Worm (Caenorhabditis elegans) whole organism, L4 larva: Measurements from ENCODE around the gene idpc-4.

Experiments
- F10B5.3 ChIP-seq: sonication (generic microtip); optimal IDR thresholded peaks from 2 replicates; lab custom pipeline; 2016; ENCODE audit warnings: mild to moderate bottlenecking, missing genetic modification characterization, missing compliant biosample characterization
- T20F7.1 ChIP-seq: fragments of 200-800 bp; sonication (Bioruptor generic); optimal IDR thresholded peaks from 2 replicates; lab custom pipeline; 2018; ENCODE audit warnings: mild to moderate bottlenecking, missing genetic modification characterization, missing compliant biosample characterization
- Y48G9A.11 ChIP-seq: fragments of 200-800 bp; sonication (Bioruptor generic); IDR thresholded peaks from 2 replicates; pipeline ENCODE4 v1.3.6; 2022; ENCODE audit warnings: missing genetic modification reagents, missing genetic modification characterization, missing compliant biosample characterization
- aha-1 ChIP-seq: fragments of 150-350 bp; peaks from one replicate; lab custom pipeline; 2014; ENCODE audit warnings: missing biosample characterization, missing genetic modification characterization
- aly-2 ChIP-seq: sonication (generic microtip); optimal IDR thresholded peaks from 2 replicates; lab custom pipeline; 2018; ENCODE audit warnings: missing biosample characterization, missing genetic modification characterization
- ama-1 ChIP-seq: fragments of 150-350 bp; optimal IDR thresholded peaks from 2 replicates; lab custom pipeline; 2014; ENCODE audit warnings: inconsistent platforms, mixed read lengths
- arid-1 ChIP-seq: fragments of 200-800 bp; sonication (Bioruptor generic); conservative IDR thresholded peaks from 2 replicates; pipeline ENCODE4 v1.3.6; 2022; ENCODE audit warnings: missing genetic modification reagents, missing genetic modification characterization, missing compliant biosample characterization
- ceh-44 ChIP-seq: fragments of 200-800 bp; sonication (Bioruptor generic); IDR thresholded peaks from 2 replicates; pipeline ENCODE4 v1.3.6; 2022; ENCODE audit warnings: missing genetic modification reagents, missing genetic modification characterization, missing compliant biosample characterization
- ceh-82 ChIP-seq: sonication (generic microtip); optimal IDR thresholded peaks from 2 replicates; lab custom pipeline; 2017; ENCODE audit warnings: missing biosample characterization, missing genetic modification characterization
- ces-1 ChIP-seq: fragments of 150-350 bp; sonication (generic microtip); optimal IDR thresholded peaks from 4 replicates; lab custom pipeline; 2014; ENCODE audit warnings: missing biosample characterization, missing genetic modification reagents, missing genetic modification characterization
- daf-12 ChIP-seq: fragments of 150-350 bp; optimal IDR thresholded peaks from 2 replicates; lab custom pipeline; 2014; ENCODE audit warnings: missing biosample characterization, missing genetic modification reagents, missing genetic modification characterization
- daf-19 ChIP-seq: fragments of 200-800 bp; sonication (Bioruptor generic); conservative IDR thresholded peaks from 2 replicates; pipeline ENCODE4 v1.3.6; 2022; ENCODE audit warnings: missing genetic modification characterization, missing compliant biosample characterization
- daf-8 ChIP-seq: fragments of 200-800 bp; sonication (Bioruptor generic); IDR thresholded peaks from 2 replicates; pipeline ENCODE4 v1.3.6; 2022; ENCODE audit warnings: missing genetic modification characterization, missing compliant biosample characterization
- dmd-6 ChIP-seq: fragments of 200-800 bp; sonication (Bioruptor generic); IDR thresholded peaks from 2 replicates; pipeline ENCODE4 v1.3.6; 2022; ENCODE audit warnings: missing genetic modification reagents, missing genetic modification characterization, missing compliant biosample characterization
- dmd-8 ChIP-seq: fragments of 200-800 bp; sonication (Bioruptor generic); IDR thresholded peaks from 2 replicates; pipeline ENCODE4 v1.3.6; 2022; ENCODE audit warnings: missing genetic modification characterization, missing compliant biosample characterization
- dpl-1 ChIP-seq: fragments of 150-350 bp; optimal IDR thresholded peaks from 2 replicates; lab custom pipeline; 2014; ENCODE audit warnings: missing biosample characterization, missing genetic modification reagents, missing genetic modification characterization
- egl-43 ChIP-seq: fragments of 200-800 bp; sonication (Bioruptor generic); IDR thresholded peaks from 2 replicates; pipeline ENCODE4 v1.3.6; 2022; ENCODE audit warnings: missing genetic modification reagents, missing genetic modification characterization, missing compliant biosample characterization
- fkh-10 ChIP-seq: fragments of 150-350 bp; optimal IDR thresholded peaks from 2 replicates; lab custom pipeline; 2014; ENCODE audit warnings: missing biosample characterization, missing genetic modification reagents, missing genetic modification characterization
- hif-1 ChIP-seq, 2 experiments: sonication (generic microtip); optimal IDR thresholded peaks; 2 replicates each; lab custom pipeline; 2016 to 2017; ENCODE audit warnings: missing compliant biosample characterization in 2 of 2, missing genetic modification characterization in 2 of 2, missing genetic modification reagents in 2 of 2, missing genotype in 2 of 2, mild to moderate bottlenecking in 1 of 2
- hlh-11 ChIP-seq: fragments of 200-800 bp; sonication (Bioruptor generic); optimal IDR thresholded peaks from 2 replicates; lab custom pipeline; 2018; ENCODE audit warnings: mild to moderate bottlenecking, missing genetic modification characterization, missing compliant biosample characterization
- jun-1 ChIP-seq: fragments of 150-350 bp; optimal IDR thresholded peaks from 2 replicates; lab custom pipeline; 2014; ENCODE audit warnings: missing biosample characterization, missing genetic modification reagents, missing genetic modification characterization
- lin-13 ChIP-seq: fragments of 150-350 bp; optimal IDR thresholded peaks from 2 replicates; lab custom pipeline; 2014; ENCODE audit warnings: missing biosample characterization, missing genetic modification reagents, missing genetic modification characterization
- lin-29 ChIP-seq: fragments of 200-800 bp; sonication (Bioruptor generic); IDR thresholded peaks from 2 replicates; pipeline ENCODE4 v1.3.6; 2022; ENCODE audit warnings: missing genetic modification reagents, missing genetic modification characterization, missing compliant biosample characterization
- lin-39 ChIP-seq: fragments of 150-350 bp; optimal IDR thresholded peaks from 2 replicates; lab custom pipeline; 2014; ENCODE audit warnings: missing biosample characterization, missing genetic modification reagents, missing genetic modification characterization
- lir-3 ChIP-seq: sonication (generic microtip); optimal IDR thresholded peaks from 2 replicates; lab custom pipeline; 2016; ENCODE audit warnings: mild to moderate bottlenecking, missing genetic modification characterization, missing compliant biosample characterization
- mdl-1 ChIP-seq, 2 experiments: fragments of 150-350 bp in 1 of 2; sonication (generic microtip) in 1 of 2; optimal IDR thresholded peaks; 2 replicates each; lab custom pipeline; 2014 to 2017; ENCODE audit warnings: missing biosample characterization in 2 of 2, missing genetic modification characterization in 2 of 2
- mep-1 ChIP-seq: fragments of 150-350 bp; sonication (generic microtip); optimal IDR thresholded peaks from 3 replicates; lab custom pipeline; 2014; ENCODE audit warnings: missing biosample characterization, missing genetic modification characterization
- nhr-10 ChIP-seq: fragments of 150-350 bp; optimal IDR thresholded peaks from 2 replicates; lab custom pipeline; 2014; ENCODE audit warnings: missing biosample characterization, missing genetic modification characterization
- nhr-102 ChIP-seq: sonication (generic microtip); optimal IDR thresholded peaks from 2 replicates; lab custom pipeline; 2016; ENCODE audit warnings: mild to moderate bottlenecking, missing genetic modification characterization, moderate library complexity, missing compliant biosample characterization
- nhr-111 ChIP-seq: fragments of 200-800 bp; sonication (Bioruptor generic); optimal IDR thresholded peaks from 2 replicates; lab custom pipeline; 2018; ENCODE audit warnings: mild to moderate bottlenecking, missing genetic modification characterization, missing compliant biosample characterization
- nhr-237 ChIP-seq: sonication (generic microtip); optimal IDR thresholded peaks from 2 replicates; lab custom pipeline; 2017; ENCODE audit warnings: missing biosample characterization, missing genetic modification characterization
- nhr-28 ChIP-seq: fragments of 150-350 bp; optimal IDR thresholded peaks from 2 replicates; lab custom pipeline; 2014; ENCODE audit warnings: missing biosample characterization, missing genetic modification characterization
- nhr-77 ChIP-seq: fragments of 150-350 bp; optimal IDR thresholded peaks from 2 replicates; lab custom pipeline; 2014; ENCODE audit warnings: missing biosample characterization, missing genetic modification characterization
- php-3 ChIP-seq: fragments of 200-800 bp; sonication (Bioruptor generic); IDR thresholded peaks from 2 replicates; pipeline ENCODE4 v1.3.6; 2022; ENCODE audit warnings: missing genetic modification reagents, missing genetic modification characterization, missing compliant biosample characterization
- sdz-12 ChIP-seq: fragments of 200-800 bp; sonication (Bioruptor generic); optimal IDR thresholded peaks from 2 replicates; lab custom pipeline; 2018; ENCODE audit warnings: mild to moderate bottlenecking, missing genetic modification characterization, missing compliant biosample characterization
- set-16 ChIP-seq: fragments of 200-800 bp; sonication (Bioruptor generic); IDR thresholded peaks from 2 replicates; pipeline ENCODE4 v1.3.6; 2022; ENCODE audit warnings: missing genetic modification reagents, missing genetic modification characterization, missing compliant biosample characterization
- skn-1 ChIP-seq: fragments of 150-350 bp; optimal IDR thresholded peaks from 2 replicates; lab custom pipeline; 2014; ENCODE audit warnings: missing biosample characterization, missing genetic modification characterization
- snpc-4 ChIP-seq: fragments of 150-350 bp; optimal IDR thresholded peaks from 2 replicates; lab custom pipeline; 2014; ENCODE audit warnings: missing biosample characterization, missing genetic modification characterization
- tra-1 ChIP-seq: fragments of 200-800 bp; sonication (Bioruptor generic); IDR thresholded peaks from 2 replicates; pipeline ENCODE4 v1.3.6; 2022; ENCODE audit warnings: missing genetic modification reagents, missing genetic modification characterization, missing compliant biosample characterization
- unc-39 ChIP-seq: sonication (generic microtip); optimal IDR thresholded peaks from 2 replicates; lab custom pipeline; 2017; ENCODE audit warnings: missing biosample characterization, missing genetic modification characterization
- unc-62 ChIP-seq, 3 experiments: fragments of 150-350 bp in 1 of 3; sonication (generic microtip); optimal IDR thresholded peaks in 2 of 3; peaks in 1 of 3; 1 replicate in 1 of 3; 2 replicates in 2 of 3; lab custom pipeline; 2014 to 2017; ENCODE audit warnings: missing biosample characterization in 3 of 3, missing genetic modification characterization in 3 of 3, missing genetic modification reagents in 3 of 3, missing genotype in 1 of 3
- ztf-7 ChIP-seq: fragments of 150-350 bp; optimal IDR thresholded peaks from 2 replicates; lab custom pipeline; 2014; ENCODE audit warnings: missing biosample characterization, missing genetic modification characterization

idpc-4 gene

DNA sequence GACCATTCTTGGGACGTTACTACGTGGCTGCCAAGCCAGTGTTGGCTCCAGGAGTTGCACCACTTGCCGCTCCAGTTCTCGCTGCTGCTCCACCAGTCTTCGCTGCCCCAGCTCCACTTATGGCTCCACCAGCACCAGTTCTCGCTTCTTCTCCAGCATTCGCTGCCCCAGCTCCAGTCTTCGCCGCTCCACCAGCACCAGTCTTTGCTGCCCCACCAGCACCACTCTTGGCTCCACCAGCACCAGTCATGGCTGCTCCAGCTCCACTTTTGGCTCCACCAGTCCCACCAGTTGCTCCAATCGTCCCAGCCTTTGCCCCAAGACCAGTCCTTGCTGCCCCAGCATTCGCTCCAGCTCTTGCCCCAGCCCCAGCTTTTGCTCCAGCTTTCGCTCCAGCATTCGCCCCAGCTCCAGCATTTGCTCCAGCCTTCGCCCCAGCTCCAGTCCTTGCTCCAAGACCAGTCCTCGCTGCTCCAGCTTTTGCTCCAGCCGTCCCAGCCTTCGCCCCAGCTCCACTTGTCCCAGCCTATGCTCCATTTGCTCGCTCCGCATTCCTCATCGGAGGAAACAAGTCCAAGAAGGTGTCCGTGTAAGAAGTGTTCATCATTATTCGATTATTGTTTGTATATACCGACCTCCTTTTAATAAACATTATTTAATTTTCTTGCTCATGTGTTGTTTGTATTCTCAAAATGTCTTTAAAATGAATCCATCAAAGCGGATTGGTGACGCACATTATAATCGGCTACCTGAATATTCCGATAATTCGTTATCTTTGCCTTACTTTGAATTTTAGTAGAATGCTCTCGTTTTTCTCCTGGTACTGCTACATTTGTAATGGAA lies 603 bp downstream of the idpc-4 start, which contains the start of gene T06E4.7:
Gene T06E4.7, plus strand, starts transcription at position 793 of the 843 bp plus-strand sequence.
- TF ChIP-seq ceh-82 (tag; lab: Kevin White, UChicago) (no peak), egl-43 (0 out of 2 replicates have a peak, but pooled peaks have one; percentile 5), set-16 (peak; percentile 97), nhr-28 (tag; lab: Kevin White, UChicago) (no peak), Y48G9A.11 (GFP tag; lab: Robert Waterston, UW) (no peak), sdz-12 (GFP tag; lab: Kevin White, UChicago) (peak; percentile 53)
- TF ChIP-seq, all 104 proteins: peak for 3

- TF ChIP-seq aha-1 (tag; lab: Kevin White, UChicago), result peak; percentile 72
- no peak for TF ChIP-seq dmd-8
- peak; percentile 57; the same call in 1 of the 2 replicates for TF ChIP-seq egl-43
- TF ChIP-seq tra-1 (GFP tag; lab: Robert Waterston, UW), result 0 out of 2 replicates have a peak, but pooled peaks have one; percentile 21
- TF ChIP-seq snpc-4 (tag; lab: Kevin White, UChicago), result no peak
- peak; percentile 95 for TF ChIP-seq set-16
- TF ChIP-seq lin-29 (GFP tag; lab: Robert Waterston, UW), result no peak
- no peak for TF ChIP-seq ztf-7 (tag; lab: Kevin White, UChicago)
- TF ChIP-seq jun-1 (tag; lab: Kevin White, UChicago), result no peak
- no peak for TF ChIP-seq unc-39 (tag; lab: Kevin White, UChicago)
- TF ChIP-seq aly-2, result no peak
These were observed 3.4 kb downstream of the idpc-4 start for ce11 chrV:9628603-9629002.

- no peak for TF ChIP-seq dpl-1 (GFP tag; lab: Kevin White, UChicago)
- TF ChIP-seq hif-1 (tag; optimal IDR thresholded peaks at IDR 0.05; lab: Kevin White, UChicago), result no peak
- no peak for TF ChIP-seq sdz-12 (GFP tag; lab: Kevin White, UChicago)
- no peak for TF ChIP-seq dmd-6 (GFP tag; lab: Robert Waterston, UW)
- no peak for TF ChIP-seq lir-3 (tag; lab: Kevin White, UChicago)
- TF ChIP-seq snpc-4 (tag; lab: Kevin White, UChicago), result no peak
- no peak for TF ChIP-seq nhr-102 (tag; lab: Kevin White, UChicago)
- no peak for TF ChIP-seq nhr-28 (tag; lab: Kevin White, UChicago)
- no peak for TF ChIP-seq ceh-82 (tag; lab: Kevin White, UChicago)
- no peak for TF ChIP-seq jun-1 (tag; lab: Kevin White, UChicago)
- TF ChIP-seq F10B5.3, result no peak
- no peak for TF ChIP-seq lin-13 (GFP tag; lab: Kevin White, UChicago)
- TF ChIP-seq lin-39 (tag; lab: Kevin White, UChicago), result no peak
These were observed 3.9 kb downstream of the idpc-4 start, which contains the start of gene idpc-3 for ce11 chrV:9629114-9629513. TSS of gene idpc-3 (minus strand) at chrV:9629214.

DNA sequence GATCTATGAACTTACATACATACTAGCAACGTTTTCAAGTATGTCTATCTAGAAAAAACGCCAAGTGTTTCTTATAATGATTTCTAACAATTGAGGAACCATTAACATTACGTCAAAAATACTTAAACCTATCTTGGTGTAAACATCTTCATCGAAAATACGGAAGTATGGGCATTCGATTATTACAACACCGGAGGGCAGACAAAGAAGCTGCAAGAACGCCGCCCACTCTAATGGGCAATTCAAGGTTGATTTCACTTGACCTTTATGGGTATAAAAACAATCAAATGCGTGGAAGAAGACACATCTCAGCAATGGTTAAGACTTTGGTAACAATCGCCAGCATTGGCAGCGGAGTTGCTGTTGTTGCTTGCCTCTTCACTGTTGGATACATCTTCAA lies 4.4 kb downstream of the idpc-4 start, which contains the start of gene col-146:
Gene col-146, plus strand, starts transcription at position 301 of the 400 bp plus-strand sequence.
- no peak for TF ChIP-seq arid-1
- no peak for TF ChIP-seq mdl-1 (tag; optimal IDR thresholded peaks at IDR 0.05; lab: Kevin White, UChicago)
- no peak for TF ChIP-seq hif-1 (tag; optimal IDR thresholded peaks at IDR 0.05; lab: Kevin White, UChicago)
- no peak for TF ChIP-seq nhr-77 (tag; lab: Kevin White, UChicago)
- no peak for TF ChIP-seq skn-1
- no peak for TF ChIP-seq mep-1
- TF ChIP-seq aha-1 (tag; lab: Kevin White, UChicago), result no peak

DNA sequence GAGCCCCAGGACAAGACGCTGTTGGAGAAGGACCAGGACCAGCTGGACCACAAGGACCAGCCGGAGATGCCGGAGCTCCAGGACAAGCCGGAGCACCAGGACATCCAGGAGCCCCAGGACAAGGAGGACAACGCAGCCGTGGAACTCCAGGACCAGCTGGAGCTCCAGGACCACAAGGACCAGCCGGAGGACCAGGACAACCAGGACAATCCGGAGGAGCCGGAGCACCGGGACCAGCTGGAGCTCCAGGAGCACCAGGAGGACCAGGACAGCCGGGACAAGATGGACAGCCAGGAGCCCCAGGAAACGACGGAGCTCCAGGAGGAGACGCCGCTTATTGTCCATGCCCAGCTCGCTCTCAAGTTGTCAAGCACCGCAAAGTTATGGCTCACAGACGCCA lies 5.3 kb downstream of the idpc-4 start:
- TF ChIP-seq ceh-44 (GFP tag; lab: Robert Waterston, UW) (no peak), dpl-1 (GFP tag; lab: Kevin White, UChicago) (no peak), fkh-10 (GFP tag; lab: Kevin White, UChicago) (no peak), ama-1 (lab: Kevin White, UChicago) (no peak), ces-1 (GFP tag; lab: Kevin White, UChicago) (no peak), nhr-10 (tag; lab: Kevin White, UChicago) (no peak), T20F7.1 (GFP tag; lab: Kevin White, UChicago) (no peak), nhr-237 (tag; lab: Kevin White, UChicago) (no peak), lir-3 (tag; lab: Kevin White, UChicago) (no peak), php-3 (GFP tag; lab: Robert Waterston, UW) (no peak), daf-12 (tag; lab: Kevin White, UChicago) (no peak), lin-29 (GFP tag; lab: Robert Waterston, UW) (no peak), nhr-111 (GFP tag; lab: Kevin White, UChicago) (no peak), daf-8 (no peak), hlh-11 (tag; lab: Kevin White, UChicago) (no peak), daf-19 (GFP tag; lab: Robert Waterston, UW) (no peak), unc-62 (GFP tag; optimal IDR thresholded peaks at IDR 0.05 in 1 of 2; lab: Kevin White, UChicago) (no peak), unc-62 (tag; optimal IDR thresholded peaks at IDR 0.05; lab: Kevin White, UChicago) (no peak)
